Worm (Caenorhabditis elegans) whole organism, L4 larva: Measurements from ENCODE around the gene tmd-2.

Source experiments
- aly-2 ChIP-seq: sonication (generic microtip); optimal IDR thresholded peaks from 2 replicates; lab custom pipeline; 2018; ENCODE audit warnings: missing biosample characterization, missing genetic modification characterization
- jun-1 ChIP-seq: fragments of 150-350 bp; optimal IDR thresholded peaks from 2 replicates; lab custom pipeline; 2014; ENCODE audit warnings: missing biosample characterization, missing genetic modification reagents, missing genetic modification characterization
- lin-15B ChIP-seq: fragments of 150-350 bp; sonication (generic microtip); optimal IDR thresholded peaks from 3 replicates; lab custom pipeline; 2014; ENCODE audit warnings: missing biosample characterization, missing genetic modification characterization
- lin-38 ChIP-seq: fragments of 200-800 bp; sonication (Bioruptor generic); IDR thresholded peaks from 2 replicates; pipeline ENCODE4 v1.3.6; 2022; ENCODE audit warnings: missing genetic modification reagents, missing genetic modification characterization, missing compliant biosample characterization
- madf-9 ChIP-seq: fragments of 200-800 bp; sonication (Bioruptor generic); conservative IDR thresholded peaks from 2 replicates; pipeline ENCODE4 v1.3.6; 2022; ENCODE audit warnings: missing genetic modification reagents, missing genetic modification characterization, missing compliant biosample characterization
- nhr-6 ChIP-seq: fragments of 150-350 bp; optimal IDR thresholded peaks from 2 replicates; lab custom pipeline; 2014; ENCODE audit warnings: missing biosample characterization, missing genetic modification characterization
- tra-1 ChIP-seq: fragments of 200-800 bp; sonication (Bioruptor generic); IDR thresholded peaks from 2 replicates; pipeline ENCODE4 v1.3.6; 2022; ENCODE audit warnings: missing genetic modification reagents, missing genetic modification characterization, missing compliant biosample characterization

DNA sequence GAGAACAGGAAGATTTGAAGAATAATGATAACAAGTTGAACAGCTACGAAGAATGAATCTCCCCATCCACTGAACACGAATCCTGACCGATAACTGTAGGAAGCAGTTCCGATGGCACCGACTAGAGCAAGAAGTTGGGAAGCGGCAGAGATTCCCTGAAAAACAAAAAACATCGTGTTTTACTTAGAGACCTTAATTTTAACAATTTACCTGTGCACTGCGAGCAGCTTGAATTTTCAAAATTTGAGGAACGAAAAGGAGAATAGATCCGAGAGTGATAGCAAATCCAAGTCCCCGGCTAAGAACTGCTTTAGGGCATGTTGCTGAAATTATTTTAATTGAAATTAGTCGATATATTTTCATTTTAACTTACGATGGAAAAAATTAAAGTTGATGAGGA lies 24.2 kb downstream of the tmd-2 start:
- TF ChIP-seq jun-1 (tag; lab: Kevin White, UChicago) (no peak), tra-1 (GFP tag; lab: Robert Waterston, UW) (no peak), lin-38 (GFP tag; lab: Robert Waterston, UW) (no peak), madf-9 (GFP tag; lab: Robert Waterston, UW) (no peak), lin-15B (tag; lab: Kevin White, UChicago) (no peak), aly-2 (tag; lab: Kevin White, UChicago) (no peak), nhr-6 (tag; lab: Kevin White, UChicago) (no peak)
